Worm (Caenorhabditis elegans) whole organism, late embryonic: Measurements from ENCODE around the gene tbb-1.

Experiments used
- F13H6.1 ChIP-seq: sonication (generic microtip); optimal IDR thresholded peaks from 2 replicates; lab custom pipeline; 2016; ENCODE audit warnings: missing genetic modification characterization, missing compliant biosample characterization
- K09A11.1 ChIP-seq: sonication (generic microtip); optimal IDR thresholded peaks from 2 replicates; lab custom pipeline; 2017; ENCODE audit warnings: antibody characterized with exemption, mild to moderate bottlenecking, missing genetic modification characterization, missing compliant biosample characterization; ENCODE audit not compliant: insufficient read depth
- T23F11.4 ChIP-seq: fragments of 200-800 bp; sonication (Bioruptor generic); optimal IDR thresholded peaks from 2 replicates; lab custom pipeline; 2018; ENCODE audit warnings: mild to moderate bottlenecking, missing genetic modification characterization, missing compliant biosample characterization
- ama-1 ChIP-seq: fragments of 150-350 bp; optimal IDR thresholded peaks from 2 replicates; lab custom pipeline; 2014
- ceh-14 ChIP-seq: sonication (generic microtip); optimal IDR thresholded peaks from 2 replicates; lab custom pipeline; 2016; ENCODE audit warnings: missing genotype, missing genetic modification characterization, missing compliant biosample characterization
- ceh-18 ChIP-seq: sonication (generic microtip); optimal IDR thresholded peaks from 2 replicates; lab custom pipeline; 2016; ENCODE audit warnings: missing genetic modification characterization, missing compliant biosample characterization
- ceh-19 ChIP-seq: fragments of 200-800 bp; sonication (Bioruptor generic); optimal IDR thresholded peaks from 2 replicates; lab custom pipeline; 2018; ENCODE audit warnings: mild to moderate bottlenecking, missing genetic modification characterization, missing compliant biosample characterization
- ceh-2 ChIP-seq: sonication (generic microtip); optimal IDR thresholded peaks from 2 replicates; lab custom pipeline; 2016; ENCODE audit warnings: missing genotype, missing genetic modification characterization, missing compliant biosample characterization
- ceh-22 ChIP-seq: sonication (generic microtip); optimal IDR thresholded peaks from 2 replicates; lab custom pipeline; 2017; ENCODE audit warnings: missing biosample characterization, missing genetic modification characterization
- ceh-31 ChIP-seq: sonication (generic microtip); optimal IDR thresholded peaks from 2 replicates; lab custom pipeline; 2016; ENCODE audit warnings: missing genetic modification characterization, missing compliant biosample characterization
- ceh-34 ChIP-seq: sonication (generic microtip); optimal IDR thresholded peaks from 2 replicates; lab custom pipeline; 2016; ENCODE audit warnings: mild to moderate bottlenecking, missing genetic modification characterization, missing compliant biosample characterization
- ceh-48 ChIP-seq: sonication (generic microtip); optimal IDR thresholded peaks from 2 replicates; lab custom pipeline; 2016; ENCODE audit warnings: missing genetic modification characterization, inconsistent platforms, missing compliant biosample characterization
- ceh-6 ChIP-seq: fragments of 200-800 bp; sonication (Bioruptor generic); optimal IDR thresholded peaks from 2 replicates; lab custom pipeline; 2018; ENCODE audit warnings: mild to moderate bottlenecking, missing genetic modification characterization, missing compliant biosample characterization
- dve-1 ChIP-seq: sonication (generic microtip); optimal IDR thresholded peaks from 2 replicates; lab custom pipeline; 2017; ENCODE audit warnings: antibody characterized with exemption, mild to moderate bottlenecking, missing genetic modification characterization, missing compliant biosample characterization
- elt-2 ChIP-seq: sonication (generic microtip); optimal IDR thresholded peaks from 2 replicates; lab custom pipeline; 2016; ENCODE audit warnings: missing genetic modification reagents, missing genetic modification characterization, missing compliant biosample characterization
- elt-4 ChIP-seq: sonication (generic microtip); optimal IDR thresholded peaks from 2 replicates; lab custom pipeline; 2016; ENCODE audit warnings: missing genetic modification characterization, missing compliant biosample characterization
- ets-4 ChIP-seq: sonication (generic microtip); optimal IDR thresholded peaks from 2 replicates; lab custom pipeline; 2016; ENCODE audit warnings: missing genetic modification characterization, missing compliant biosample characterization
- fax-1 ChIP-seq: sonication (generic microtip); optimal IDR thresholded peaks from 2 replicates; lab custom pipeline; 2016; ENCODE audit warnings: missing genotype, missing genetic modification characterization, missing compliant biosample characterization
- fkh-10 ChIP-seq: fragments of 150-350 bp; optimal IDR thresholded peaks from 2 replicates; lab custom pipeline; 2014; ENCODE audit warnings: missing biosample characterization, missing genetic modification reagents, missing genetic modification characterization
- gmeb-2 ChIP-seq: sonication (generic microtip); optimal IDR thresholded peaks from 2 replicates; lab custom pipeline; 2016; ENCODE audit warnings: missing genetic modification characterization, inconsistent platforms, missing compliant biosample characterization
- hlh-30 ChIP-seq: sonication (generic microtip); optimal IDR thresholded peaks from 2 replicates; lab custom pipeline; 2017; ENCODE audit warnings: antibody characterized with exemption, missing genetic modification characterization, missing compliant biosample characterization; ENCODE audit not compliant: insufficient read depth
- hlh-8 ChIP-seq: sonication (generic microtip); optimal IDR thresholded peaks from 2 replicates; lab custom pipeline; 2016; ENCODE audit warnings: missing genotype, missing genetic modification characterization, missing compliant biosample characterization
- lim-6 ChIP-seq: sonication (generic microtip); optimal IDR thresholded peaks from 2 replicates; lab custom pipeline; 2016; ENCODE audit warnings: missing genetic modification characterization, missing compliant biosample characterization
- madf-2 ChIP-seq: sonication (generic microtip); optimal IDR thresholded peaks from 2 replicates; lab custom pipeline; 2017; ENCODE audit warnings: missing genetic modification characterization, missing compliant biosample characterization
- nfya-1 ChIP-seq: sonication (generic microtip); optimal IDR thresholded peaks from 2 replicates; lab custom pipeline; 2017; ENCODE audit warnings: missing genetic modification characterization, mild to moderate bottlenecking, missing compliant biosample characterization, antibody characterized with exemption, moderate library complexity
- nhr-232 ChIP-seq: sonication (generic microtip); optimal IDR thresholded peaks from 2 replicates; lab custom pipeline; 2016; ENCODE audit warnings: missing genetic modification characterization, missing compliant biosample characterization
- pag-3 ChIP-seq: sonication (generic microtip); optimal IDR thresholded peaks from 2 replicates; lab custom pipeline; 2016; ENCODE audit warnings: missing compliant biosample characterization, missing genetic modification characterization, borderline replicate concordance
- pros-1 ChIP-seq: fragments of 150-350 bp; optimal IDR thresholded peaks from 2 replicates; lab custom pipeline; 2014; ENCODE audit warnings: missing biosample characterization, missing genetic modification reagents, missing genetic modification characterization
- ref-2 ChIP-seq: sonication (generic microtip); optimal IDR thresholded peaks from 2 replicates; lab custom pipeline; 2016; ENCODE audit warnings: missing genetic modification characterization, missing compliant biosample characterization
- rnt-1 ChIP-seq: sonication (generic microtip); optimal IDR thresholded peaks from 2 replicates; lab custom pipeline; 2016; ENCODE audit warnings: missing genetic modification characterization, missing compliant biosample characterization
- sox-2 ChIP-seq: fragments of 200-800 bp; sonication (Bioruptor generic); IDR thresholded peaks from 2 replicates; pipeline ENCODE4 v1.3.6; 2022; ENCODE audit warnings: missing genetic modification reagents, missing genetic modification characterization, missing compliant biosample characterization
- tbx-2 ChIP-seq: sonication (generic microtip); optimal IDR thresholded peaks from 2 replicates; lab custom pipeline; 2016; ENCODE audit warnings: missing genetic modification characterization, missing compliant biosample characterization
- ttx-3 ChIP-seq: sonication (generic microtip); optimal IDR thresholded peaks from 2 replicates; lab custom pipeline; 2016; ENCODE audit warnings: missing genetic modification reagents, missing genetic modification characterization, missing compliant biosample characterization
- unc-3 ChIP-seq, 2 experiments: fragments of 200-800 bp in 1 of 2; sonication (Bioruptor generic) in 1 of 2; sonication (generic microtip) in 1 of 2; conservative IDR thresholded peaks in 1 of 2; optimal IDR thresholded peaks in 1 of 2; 2 replicates each; pipeline versions ENCODE4 v1.3.6 to Lab custom; 2016 to 2022; ENCODE audit warnings: missing compliant biosample characterization in 2 of 2, missing genetic modification characterization in 2 of 2, missing genetic modification reagents in 1 of 2
- unc-42 ChIP-seq: sonication (generic microtip); optimal IDR thresholded peaks from 2 replicates; lab custom pipeline; 2016; ENCODE audit warnings: missing genotype, missing genetic modification characterization, missing compliant biosample characterization
- unc-55 ChIP-seq: sonication (generic microtip); optimal IDR thresholded peaks from 2 replicates; lab custom pipeline; 2017; ENCODE audit warnings: missing biosample characterization, missing genetic modification reagents, missing genetic modification characterization

tbb-1 gene

ce11 chrIII:10721056-10721455 lies 21.2 kb downstream of the tbb-1 start:
- TF ChIP-seq hlh-30 (tag; lab: Kevin White, UChicago) (no peak), ref-2 (tag; lab: Kevin White, UChicago) (no peak), unc-3 (GFP tag; conservative IDR thresholded peaks at IDR 0.05; lab: Robert Waterston, UW) (no peak), unc-3 (tag; optimal IDR thresholded peaks at IDR 0.05; lab: Kevin White, UChicago) (no peak)

- TF ChIP-seq elt-2 = peak; percentile 41
- TF ChIP-seq unc-42 (tag; lab: Kevin White, UChicago) = peak; percentile 50
- no peak for TF ChIP-seq dve-1 (tag; lab: Kevin White, UChicago)
- peak; percentile 17; the same call in 1 of the 2 replicates for TF ChIP-seq sox-2
- peak; percentile 67 for TF ChIP-seq tbx-2 (tag; lab: Kevin White, UChicago)
- TF ChIP-seq ref-2 (tag; lab: Kevin White, UChicago) = peak; percentile 48
- TF ChIP-seq pros-1 = peak; percentile 20
- peak; percentile 82 for TF ChIP-seq hlh-30 (tag; lab: Kevin White, UChicago)
- no peak for TF ChIP-seq madf-2
- no peak for TF ChIP-seq hlh-8
- TF ChIP-seq fax-1 (tag; lab: Kevin White, UChicago) = no peak
- TF ChIP-seq F13H6.1 (tag; lab: Kevin White, UChicago) = peak; percentile 32
- peak; percentile 87 for TF ChIP-seq ceh-48
- TF ChIP-seq gmeb-2 (tag; lab: Kevin White, UChicago) = no peak
- no peak for TF ChIP-seq pag-3
- TF ChIP-seq K09A11.1 (tag; lab: Kevin White, UChicago) = peak; percentile 29
- TF ChIP-seq ceh-19 (GFP tag; lab: Kevin White, UChicago) = peak; percentile 24
- peak; percentile 49 for TF ChIP-seq ceh-14 (tag; lab: Kevin White, UChicago)
- TF ChIP-seq ceh-31 = peak; percentile 85
- TF ChIP-seq ama-1 (lab: Kevin White, UChicago) = no peak
- no peak for TF ChIP-seq ceh-6 (GFP tag; lab: Kevin White, UChicago)
- peak; percentile 99 for TF ChIP-seq nfya-1 (tag; lab: Kevin White, UChicago)
- TF ChIP-seq ceh-18 (tag; lab: Kevin White, UChicago) = peak; percentile 68
- no peak for TF ChIP-seq elt-4 (tag; lab: Kevin White, UChicago)
- peak; percentile 60 for TF ChIP-seq ceh-34 (tag; lab: Kevin White, UChicago)
- TF ChIP-seq unc-55 (GFP tag; lab: Kevin White, UChicago) = peak; percentile 90
- peak; percentile 45 for TF ChIP-seq ceh-2
- no peak for TF ChIP-seq ceh-22 (tag; lab: Kevin White, UChicago)
- TF ChIP-seq rnt-1 (tag; lab: Kevin White, UChicago) = peak; percentile 70
- no peak for TF ChIP-seq nhr-232 (tag; lab: Kevin White, UChicago)
These were observed 22.1 kb downstream of the tbb-1 start for ce11 chrIII:10720170-10720569.

ce11 chrIII:10719057-10719456 lies 23.2 kb downstream of the tbb-1 start:
- peak; percentile 4 for TF ChIP-seq ets-4 (tag; lab: Kevin White, UChicago)
- no peak for TF ChIP-seq ttx-3 (tag; lab: Kevin White, UChicago)
- no peak for TF ChIP-seq ceh-34 (tag; lab: Kevin White, UChicago)

ce11 chrIII:10718078-10718477 lies 24.2 kb downstream of the tbb-1 start:
- TF ChIP-seq fkh-10 (no peak), lim-6 (tag; lab: Kevin White, UChicago) (no peak), T23F11.4 (GFP tag; lab: Kevin White, UChicago) (no peak)
